Worm (Caenorhabditis elegans): ENCODE measurements around the gene F19H8.2.

F19H8.2 gene

DNA sequence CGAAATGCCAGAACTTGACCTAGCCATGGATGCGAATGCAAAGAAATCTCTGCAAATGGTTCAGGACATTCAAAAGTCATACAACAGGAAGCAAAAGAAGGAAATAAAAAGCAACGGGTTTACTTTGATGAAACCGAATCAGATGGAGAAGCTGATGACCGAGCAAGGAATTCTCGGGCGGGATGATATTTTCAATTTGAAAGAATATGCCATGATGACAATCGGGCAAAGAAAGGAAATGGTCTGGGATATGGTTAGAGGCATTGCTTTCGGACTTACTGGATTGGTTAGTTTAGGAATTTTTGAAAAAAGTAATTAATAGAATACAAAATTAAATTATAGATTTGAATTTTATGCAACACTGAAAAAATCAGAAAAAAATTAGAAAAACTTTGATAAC, 15.1 kb upstream of the F19H8.2 start:
- no peak for TF ChIP-seq swsn-7 (tag; optimal IDR thresholded peaks at IDR 0.05)
- no peak for TF ChIP-seq nhr-84 (tag; optimal IDR thresholded peaks at IDR 0.05)
- no peak for TF ChIP-seq mdl-1 (tag; optimal IDR thresholded peaks at IDR 0.05)
- no peak for TF ChIP-seq ets-5 (GFP tag; IDR thresholded peaks at IDR 0.05)
- TF ChIP-seq fos-1 (tag; optimal IDR thresholded peaks at IDR 0.05), result no peak
- TF ChIP-seq rnt-1 (tag; optimal IDR thresholded peaks at IDR 0.05), result no peak
- no peak for TF ChIP-seq F16B12.6 (tag; optimal IDR thresholded peaks at IDR 0.05)
- TF ChIP-seq blmp-1 (tag; optimal IDR thresholded peaks at IDR 0.05), result no peak
- no peak for TF ChIP-seq vab-15 (tag; optimal IDR thresholded peaks at IDR 0.05)
- no peak for TF ChIP-seq ceh-8 (GFP tag; optimal IDR thresholded peaks at IDR 0.05)
- no peak for TF ChIP-seq ceh-82 (tag; optimal IDR thresholded peaks at IDR 0.05)
- no peak for TF ChIP-seq jun-1 (tag; optimal IDR thresholded peaks at IDR 0.05)
- TF ChIP-seq unc-30 (tag; optimal IDR thresholded peaks at IDR 0.05), result no peak
- TF ChIP-seq pqm-1 (tag; optimal IDR thresholded peaks at IDR 0.05), result no peak
- no peak for TF ChIP-seq grh-1 (GFP tag; IDR thresholded peaks at IDR 0.05)
- TF ChIP-seq hpl-2 (GFP tag; optimal IDR thresholded peaks at IDR 0.05), result no peak
- no peak for TF ChIP-seq xbp-1 (tag; optimal IDR thresholded peaks at IDR 0.05)
- TF ChIP-seq snu-23 (GFP tag; optimal IDR thresholded peaks at IDR 0.05), result no peak
- TF ChIP-seq lsy-2 (tag; optimal IDR thresholded peaks at IDR 0.05), result no peak

DNA sequence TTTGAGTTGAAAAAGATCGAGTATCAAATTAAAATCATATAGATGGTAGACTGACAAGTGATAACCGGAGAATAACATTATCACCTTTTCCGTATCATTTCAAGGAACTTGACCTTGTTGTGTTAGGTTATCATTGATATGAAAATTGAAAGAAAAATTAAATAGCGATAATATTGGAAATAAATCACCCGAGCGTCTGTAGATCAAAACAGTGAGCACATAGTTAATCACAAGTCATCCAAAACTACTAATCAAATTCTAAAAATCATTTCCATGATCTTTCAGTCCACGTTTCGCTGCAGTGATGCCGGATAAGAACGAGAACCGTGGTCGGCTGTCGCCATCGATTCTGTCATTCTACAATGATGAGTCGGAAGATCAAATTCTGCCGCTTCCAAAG, 14.1 kb upstream of the F19H8.2 start:
- no peak for TF ChIP-seq lin-39 (tag; optimal IDR thresholded peaks at IDR 0.05)
- no peak for TF ChIP-seq nhr-76 (tag; optimal IDR thresholded peaks at IDR 0.05)
- no peak for TF ChIP-seq fkh-10 (GFP tag; optimal IDR thresholded peaks at IDR 0.05)
- TF ChIP-seq swsn-7 (tag; optimal IDR thresholded peaks at IDR 0.05), result no peak
- TF ChIP-seq ceh-82 (tag; optimal IDR thresholded peaks at IDR 0.05), result no peak
- peak; percentile 50 for TF ChIP-seq nhr-85 (tag)
- no peak for TF ChIP-seq pag-3 (tag; optimal IDR thresholded peaks at IDR 0.05; ENCODE audit: borderline replicate concordance, insufficient read depth)
- no peak for TF ChIP-seq efl-1 (optimal IDR thresholded peaks at IDR 0.05)
- TF ChIP-seq efl-1 (GFP tag; optimal IDR thresholded peaks at IDR 0.05 in 1 of 2), result no peak
- TF ChIP-seq lin-15B (tag; optimal IDR thresholded peaks at IDR 0.05), result no peak
- no peak for TF ChIP-seq egl-27 (tag; optimal IDR thresholded peaks at IDR 0.05)
- TF ChIP-seq mdl-1 (tag; optimal IDR thresholded peaks at IDR 0.05), result no peak
- TF ChIP-seq elt-3 (tag; optimal IDR thresholded peaks at IDR 0.05), result peak in 1 of 6 experiments; percentile 13

DNA sequence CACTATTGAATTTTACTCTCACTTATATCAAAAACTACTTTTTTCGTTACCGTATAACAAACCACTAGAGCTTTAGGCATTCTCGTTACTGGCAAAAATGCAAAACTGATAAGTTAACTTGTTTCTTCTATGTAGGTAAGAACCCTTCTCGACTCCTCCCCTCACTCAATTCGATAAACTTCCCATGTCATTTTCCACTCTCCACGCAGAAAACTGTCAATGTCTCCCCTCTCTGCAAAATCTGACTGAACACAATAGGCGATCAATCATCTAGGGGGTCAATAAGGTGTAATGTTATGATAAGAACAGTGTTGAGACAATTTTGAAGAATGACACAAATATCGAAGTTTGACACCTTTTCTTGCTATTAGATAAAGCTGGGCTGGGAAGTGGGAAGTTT, 13.1 kb upstream of the F19H8.2 start:
- TF ChIP-seq sptf-1 (tag; optimal IDR thresholded peaks at IDR 0.05) (no peak), blmp-1 (tag; optimal IDR thresholded peaks at IDR 0.05) (peak; percentile 11), jun-1 (tag; optimal IDR thresholded peaks at IDR 0.05) (no peak), nhr-71 (tag; optimal IDR thresholded peaks at IDR 0.05) (no peak), ces-1 (GFP tag; optimal IDR thresholded peaks at IDR 0.05) (no peak), sup-37 (GFP tag; optimal IDR thresholded peaks at IDR 0.05) (no peak), isw-1 (GFP tag; IDR thresholded peaks at IDR 0.05) (no peak), C04F5.9 (tag; optimal IDR thresholded peaks at IDR 0.05) (no peak), nhr-28 (tag; optimal IDR thresholded peaks at IDR 0.05) (no peak), unc-98 (GFP tag; IDR thresholded peaks at IDR 0.05) (no peak), fkh-8 (tag; optimal IDR thresholded peaks at IDR 0.05) (no peak), lsy-2 (tag; optimal IDR thresholded peaks at IDR 0.05) (no peak), mab-9 (GFP tag; IDR thresholded peaks at IDR 0.05) (0 out of 2 replicates have a peak, but pooled peaks have one; percentile 32), elt-3 (tag; optimal IDR thresholded peaks at IDR 0.05) (peak in 2 of 6 experiments; percentile 6 to 12), nhr-85 (tag) (peak; percentile 29), swsn-7 (tag; optimal IDR thresholded peaks at IDR 0.05) (no peak), lin-13 (GFP tag; optimal IDR thresholded peaks at IDR 0.05) (no peak), hlh-17 (GFP tag; optimal IDR thresholded peaks at IDR 0.05; ENCODE audit: borderline replicate concordance) (no peak), ama-1 (optimal IDR thresholded peaks at IDR 0.05) (no peak), lin-39 (tag; optimal IDR thresholded peaks at IDR 0.05) (no peak), nhr-19 (GFP tag; conservative IDR thresholded peaks at IDR 0.05) (no peak), mef-2 (tag; optimal IDR thresholded peaks at IDR 0.05) (no peak)

All from whole organism, L1 larva.